Worm (Caenorhabditis elegans) whole organism, young adult: ENCODE results near the gene F18A1.7.

Source experiments
- B0261.1 ChIP-seq: sonication (generic microtip); optimal IDR thresholded peaks from 2 replicates; lab custom pipeline; 2016; ENCODE audit warnings: mild to moderate bottlenecking, missing genetic modification characterization, moderate library complexity, missing compliant biosample characterization
- Y95B8A.8 ChIP-seq: fragments of 200-800 bp; sonication (Bioruptor generic); IDR thresholded peaks from 2 replicates; pipeline ENCODE4 v1.3.6; 2022; ENCODE audit warnings: missing genetic modification reagents, missing genetic modification characterization, missing compliant biosample characterization
- akir-1 ChIP-seq: fragments of 200-800 bp; sonication (Bioruptor generic); optimal IDR thresholded peaks from 2 replicates; lab custom pipeline; 2018; ENCODE audit warnings: mild to moderate bottlenecking, missing genetic modification characterization, moderate library complexity, missing compliant biosample characterization
- dpl-1 ChIP-seq: fragments of 150-350 bp; optimal IDR thresholded peaks from 2 replicates; lab custom pipeline; 2014; ENCODE audit warnings: missing biosample characterization, missing genetic modification reagents, missing genetic modification characterization
- egl-44 ChIP-seq: fragments of 200-800 bp; sonication (Bioruptor generic); IDR thresholded peaks from 2 replicates; pipeline ENCODE4 v1.3.6; 2022; ENCODE audit warnings: missing genetic modification reagents, missing genetic modification characterization, missing compliant biosample characterization
- nhr-80 ChIP-seq: sonication (generic microtip); optimal IDR thresholded peaks from 2 replicates; lab custom pipeline; 2016; ENCODE audit warnings: missing genetic modification characterization, missing compliant biosample characterization
- unc-62 ChIP-seq: fragments of 150-350 bp; optimal IDR thresholded peaks from 2 replicates; lab custom pipeline; 2014; ENCODE audit warnings: missing biosample characterization, missing genetic modification reagents, missing genetic modification characterization

- TF ChIP-seq dpl-1 (GFP tag; lab: Kevin White, UChicago), result no peak
- no peak for TF ChIP-seq B0261.1
- no peak for TF ChIP-seq nhr-80 (tag; lab: Kevin White, UChicago)
- TF ChIP-seq egl-44 (GFP tag; lab: Robert Waterston, UW), result no peak
- no peak for TF ChIP-seq unc-62 (GFP tag; lab: Kevin White, UChicago)
- TF ChIP-seq akir-1 (GFP tag; lab: Kevin White, UChicago), result no peak
- no peak for TF ChIP-seq Y95B8A.8 (GFP tag; lab: Robert Waterston, UW)
Measured at ce11 chrII:7699009-7699408, 35.5 kb upstream of the F18A1.7 start, which contains the start of the genes moa-2 and cdk-11.1.
